Worm (Caenorhabditis elegans): ENCODE results near the gene elo-8.

ce11 chrIII:11188132-11188531, 43.7 kb downstream of the elo-8 start:
- no peak for TF ChIP-seq flt-1 (GFP tag; IDR thresholded peaks at IDR 0.05)
- no peak for TF ChIP-seq T22C8.4 (GFP tag; IDR thresholded peaks at IDR 0.05)
- TF ChIP-seq ztf-29 (GFP tag; IDR thresholded peaks at IDR 0.05) = no peak
- no peak for TF ChIP-seq ztf-23 (GFP tag; IDR thresholded peaks at IDR 0.05)
- no peak for TF ChIP-seq klf-2 (GFP tag; conservative IDR thresholded peaks at IDR 0.05)
- TF ChIP-seq ref-1 (GFP tag; conservative IDR thresholded peaks at IDR 0.05) = no peak
- TF ChIP-seq med-1 (GFP tag; optimal IDR thresholded peaks at IDR 0.05; ENCODE audit: insufficient read depth) = no peak
